Worm (Caenorhabditis elegans) whole organism, L4 larva: ENCODE measurements around the gene C01G10.10.

Source experiments
- D1046.2 ChIP-seq: fragments of 200-800 bp; sonication (Bioruptor generic); IDR thresholded peaks from 2 replicates; pipeline ENCODE4 v1.3.6; 2022; ENCODE audit warnings: missing genetic modification characterization, missing compliant biosample characterization
- ama-1 ChIP-seq: fragments of 150-350 bp; optimal IDR thresholded peaks from 2 replicates; lab custom pipeline; 2014; ENCODE audit warnings: inconsistent platforms, mixed read lengths
- ctbp-1 ChIP-seq: fragments of 200-800 bp; sonication (Bioruptor generic); IDR thresholded peaks from 2 replicates; pipeline ENCODE4 v1.3.6; 2022; ENCODE audit warnings: missing genetic modification reagents, missing genetic modification characterization, missing compliant biosample characterization
- daf-12 ChIP-seq: fragments of 150-350 bp; optimal IDR thresholded peaks from 2 replicates; lab custom pipeline; 2014; ENCODE audit warnings: missing biosample characterization, missing genetic modification reagents, missing genetic modification characterization
- daf-19 ChIP-seq: fragments of 200-800 bp; sonication (Bioruptor generic); conservative IDR thresholded peaks from 2 replicates; pipeline ENCODE4 v1.3.6; 2022; ENCODE audit warnings: missing genetic modification characterization, missing compliant biosample characterization
- fos-1 ChIP-seq: fragments of 150-350 bp; optimal IDR thresholded peaks from 2 replicates; lab custom pipeline; 2014; ENCODE audit warnings: missing biosample characterization, missing genetic modification characterization
- lin-1 ChIP-seq: fragments of 200-800 bp; sonication (Bioruptor generic); IDR thresholded peaks from 2 replicates; pipeline ENCODE4 v1.3.6; 2022; ENCODE audit warnings: missing genetic modification reagents, missing genetic modification characterization, missing compliant biosample characterization
- lin-29 ChIP-seq: fragments of 200-800 bp; sonication (Bioruptor generic); IDR thresholded peaks from 2 replicates; pipeline ENCODE4 v1.3.6; 2022; ENCODE audit warnings: missing genetic modification reagents, missing genetic modification characterization, missing compliant biosample characterization
- lin-39 ChIP-seq: fragments of 150-350 bp; optimal IDR thresholded peaks from 2 replicates; lab custom pipeline; 2014; ENCODE audit warnings: missing biosample characterization, missing genetic modification reagents, missing genetic modification characterization
- tag-97 ChIP-seq: fragments of 200-800 bp; sonication (Bioruptor generic); IDR thresholded peaks from 2 replicates; pipeline ENCODE4 v1.3.6; 2022; ENCODE audit warnings: missing genetic modification characterization, missing compliant biosample characterization
- unc-62 ChIP-seq, 3 experiments: fragments of 150-350 bp in 1 of 3; sonication (generic microtip); optimal IDR thresholded peaks in 2 of 3; peaks in 1 of 3; 1 replicate in 1 of 3; 2 replicates in 2 of 3; lab custom pipeline; 2014 to 2017; ENCODE audit warnings: missing biosample characterization in 3 of 3, missing genetic modification characterization in 3 of 3, missing genetic modification reagents in 3 of 3, missing genotype in 1 of 3
- ztf-11 ChIP-seq: fragments of 150-350 bp; optimal IDR thresholded peaks from 2 replicates; lab custom pipeline; 2014; ENCODE audit warnings: missing biosample characterization, missing genetic modification characterization

DNA sequence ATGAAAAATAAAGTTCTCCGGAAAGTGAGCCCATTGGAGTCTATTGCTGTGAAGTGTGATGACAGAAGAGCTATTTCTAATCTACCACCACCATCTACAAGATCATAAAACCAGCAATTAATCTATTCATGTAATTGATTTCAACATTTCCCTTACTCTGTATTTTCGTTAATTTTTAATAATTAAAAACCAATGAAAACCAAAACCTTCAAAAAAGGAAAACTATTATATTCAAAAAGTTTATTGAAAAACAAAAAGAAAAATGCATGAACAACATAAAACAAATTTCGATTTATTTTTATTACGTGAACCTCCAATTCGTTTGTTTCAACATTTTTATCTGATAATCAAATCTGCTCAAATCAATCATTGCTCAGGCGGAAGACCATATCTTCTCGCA, 17.2 kb upstream of the C01G10.10 start, which contains the start of gene C01G10.1:
- TF ChIP-seq ctbp-1 (GFP tag; lab: Robert Waterston, UW) (no peak), fos-1 (tag; lab: Kevin White, UChicago) (no peak), unc-62 (GFP tag; optimal IDR thresholded peaks at IDR 0.05 in 1 of 2; lab: Kevin White, UChicago) (no peak), unc-62 (tag; optimal IDR thresholded peaks at IDR 0.05; lab: Kevin White, UChicago) (no peak), ama-1 (no peak), daf-19 (GFP tag; lab: Robert Waterston, UW) (no peak), lin-1 (no peak), lin-39 (tag; lab: Kevin White, UChicago) (no peak), ztf-11 (tag; lab: Kevin White, UChicago) (no peak), daf-12 (tag; lab: Kevin White, UChicago) (no peak), lin-29 (no peak), tag-97 (GFP tag; lab: Robert Waterston, UW) (no peak), D1046.2 (GFP tag; lab: Robert Waterston, UW) (no peak)
